Worm (Caenorhabditis elegans): ENCODE measurements around the gene cdh-3.

The cdh-3 gene

ce11 chrIII:7758562-7758961 is 4.3 kb upstream of the cdh-3 start, which contains the start of gene pcp-1 (continued):
- no peak for TF ChIP-seq dmd-9 (GFP tag; IDR thresholded peaks at IDR 0.05)
- TF ChIP-seq ZK337.2 (GFP tag; IDR thresholded peaks at IDR 0.05), result no peak
- TF ChIP-seq lin-38 (GFP tag; IDR thresholded peaks at IDR 0.05), result no peak
- no peak for TF ChIP-seq dmd-8 (GFP tag; IDR thresholded peaks at IDR 0.05)
- no peak for TF ChIP-seq lsy-2 (tag; optimal IDR thresholded peaks at IDR 0.05)
- TF ChIP-seq nhr-76 (tag; optimal IDR thresholded peaks at IDR 0.05), result no peak
- no peak for TF ChIP-seq zag-1 (tag; optimal IDR thresholded peaks at IDR 0.05)
- TF ChIP-seq F10B5.3 (tag; optimal IDR thresholded peaks at IDR 0.05), result no peak
- TF ChIP-seq zfp-2 (tag; optimal IDR thresholded peaks at IDR 0.05), result no peak
- no peak for TF ChIP-seq gei-8 (GFP tag; optimal IDR thresholded peaks at IDR 0.05)
- peak; percentile 91 for TF ChIP-seq dmd-6 (GFP tag; IDR thresholded peaks at IDR 0.05)
- TF ChIP-seq ceh-20 (GFP tag; IDR thresholded peaks at IDR 0.05), result peak; percentile 61; the same call in 1 of the 2 replicates
- peak; percentile 43 for TF ChIP-seq nhr-6 (tag; optimal IDR thresholded peaks at IDR 0.05)
- no peak for TF ChIP-seq egl-27 (tag; optimal IDR thresholded peaks at IDR 0.05)
- no peak for TF ChIP-seq ceh-62 (tag; optimal IDR thresholded peaks at IDR 0.05)
- TF ChIP-seq rbr-2 (tag; optimal IDR thresholded peaks at IDR 0.05), result no peak
- TF ChIP-seq snpc-4 (tag; optimal IDR thresholded peaks at IDR 0.05), result no peak
- TF ChIP-seq dve-1 (tag; optimal IDR thresholded peaks at IDR 0.05; ENCODE audit: insufficient read depth), result peak; percentile 93
- TF ChIP-seq cey-2 (tag; optimal IDR thresholded peaks at IDR 0.05; ENCODE audit: borderline replicate concordance, insufficient read depth), result no peak
- TF ChIP-seq ces-1 (GFP tag; optimal IDR thresholded peaks at IDR 0.05), result no peak
- no peak for TF ChIP-seq sdz-12 (GFP tag; optimal IDR thresholded peaks at IDR 0.05)
- TF ChIP-seq ztf-7 (tag; optimal IDR thresholded peaks at IDR 0.05), result no peak
- TF ChIP-seq skn-1 (tag; optimal IDR thresholded peaks at IDR 0.05), result no peak
- no peak for TF ChIP-seq hif-1 (tag; optimal IDR thresholded peaks at IDR 0.05)
- TF ChIP-seq spr-1 (tag; optimal IDR thresholded peaks at IDR 0.05), result no peak

ce11 chrIII:7743183-7743582 is 11.1 kb downstream of the cdh-3 start:
- TF ChIP-seq lin-38 (GFP tag; IDR thresholded peaks at IDR 0.05) (no peak), lin-15B (tag; optimal IDR thresholded peaks at IDR 0.05) (no peak), R02D3.7 (tag; optimal IDR thresholded peaks at IDR 0.05) (no peak), Y105C5A.15 (GFP tag; IDR thresholded peaks at IDR 0.05) (no peak), lim-7 (GFP tag; IDR thresholded peaks at IDR 0.05) (no peak)

- TF ChIP-seq tra-1 (GFP tag; IDR thresholded peaks at IDR 0.05) (peak; percentile 4; the same call in 1 of the 2 replicates), ceh-20 (GFP tag; IDR thresholded peaks at IDR 0.05) (0 out of 2 replicates have a peak, but pooled peaks have one; percentile 8), duxl-1 (tag; optimal IDR thresholded peaks at IDR 0.05; ENCODE audit: poor library complexity) (peak; percentile 44), hlh-30 (tag; optimal IDR thresholded peaks at IDR 0.05; ENCODE audit: insufficient read depth) (peak; percentile 12), nhr-42 (GFP tag; IDR thresholded peaks at IDR 0.05) (0 out of 2 replicates have a peak, but pooled peaks have one; percentile 35), mdl-1 (tag; optimal IDR thresholded peaks at IDR 0.05) (no peak), daf-16 (GFP tag; optimal IDR thresholded peaks at IDR 0.05) (no peak), daf-16 (tag; optimal IDR thresholded peaks at IDR 0.05) (peak; percentile 35), arid-1 (GFP tag; conservative IDR thresholded peaks at IDR 0.05) (peak; percentile 46), nhr-102 (tag; optimal IDR thresholded peaks at IDR 0.05) (peak; percentile 27), nhr-77 (tag; optimal IDR thresholded peaks at IDR 0.05) (peak; percentile 67), gei-8 (GFP tag; optimal IDR thresholded peaks at IDR 0.05) (peak; percentile 56), zag-1 (tag; optimal IDR thresholded peaks at IDR 0.05) (no peak), ceh-82 (tag; optimal IDR thresholded peaks at IDR 0.05) (no peak), tag-97 (GFP tag; IDR thresholded peaks at IDR 0.05) (0 out of 2 replicates have a peak, but pooled peaks have one; percentile 6), mep-1 (tag; optimal IDR thresholded peaks at IDR 0.05) (peak; percentile 20), hif-1 (tag; optimal IDR thresholded peaks at IDR 0.05) (peak in 1 of 2 experiments; percentile 34), zfp-3 (GFP tag; conservative IDR thresholded peaks at IDR 0.05) (peak; percentile 42; the same call in 1 of the 2 replicates), unc-130 (GFP tag; optimal IDR thresholded peaks at IDR 0.05) (no peak), ceh-32 (tag; optimal IDR thresholded peaks at IDR 0.05; ENCODE audit: poor library complexity) (no peak), Y105C5A.15 (GFP tag; IDR thresholded peaks at IDR 0.05) (0 out of 2 replicates have a peak, but pooled peaks have one; percentile 44)
Observed at ce11 chrIII:7737646-7738258, 16.5 kb downstream of the cdh-3 start.
